Worm (Caenorhabditis elegans) whole organism, young adult: ENCODE data around the gene cyp-34A8.
A peak's percentile ranks its signal among the peaks of the same experiment; 100 is the strongest.

ENCODE experiments used
- B0261.1 ChIP-seq: sonication (generic microtip); optimal IDR thresholded peaks from 2 replicates; lab custom pipeline; 2016; ENCODE audit warnings: mild to moderate bottlenecking, missing genetic modification characterization, moderate library complexity, missing compliant biosample characterization
- F10E7.11 ChIP-seq: sonication (generic microtip); optimal IDR thresholded peaks from 2 replicates; lab custom pipeline; 2017; ENCODE audit warnings: mild to moderate bottlenecking, missing genetic modification characterization, moderate library complexity, missing compliant biosample characterization
- F57C9.4 ChIP-seq: sonication (generic microtip); optimal IDR thresholded peaks from 2 replicates; lab custom pipeline; 2017; ENCODE audit warnings: mild to moderate bottlenecking, missing genetic modification characterization, missing compliant biosample characterization
- T07F8.4 ChIP-seq: sonication (generic microtip); optimal IDR thresholded peaks from 2 replicates; lab custom pipeline; 2016; ENCODE audit warnings: mild to moderate bottlenecking, missing genetic modification characterization, moderate library complexity, missing compliant biosample characterization
- T26A5.8 ChIP-seq: sonication (generic microtip); optimal IDR thresholded peaks from 2 replicates; lab custom pipeline; 2016; ENCODE audit warnings: missing genetic modification characterization, missing compliant biosample characterization
- Y67H2A.10 ChIP-seq: fragments of 200-800 bp; sonication (Bioruptor generic); conservative IDR thresholded peaks from 2 replicates; pipeline ENCODE4 v1.3.6; 2022; ENCODE audit warnings: missing genetic modification reagents, missing genetic modification characterization, missing compliant biosample characterization
- ama-1 ChIP-seq, 3 experiments: fragments of 150-350 bp in 1 of 3; sonication (generic microtip) in 2 of 3; optimal IDR thresholded peaks; 2 replicates each; lab custom pipeline; 2014 to 2018; ENCODE audit warnings: missing biosample characterization in 2 of 3, missing genetic modification characterization in 2 of 3, missing genetic modification reagents in 2 of 3
- aptf-2 ChIP-seq: fragments of 200-800 bp; sonication (Bioruptor generic); conservative IDR thresholded peaks from 2 replicates; pipeline ENCODE4 v1.3.6; 2022; ENCODE audit warnings: missing genetic modification reagents, missing genetic modification characterization, missing compliant biosample characterization
- aptf-3 ChIP-seq: fragments of 200-800 bp; sonication (Bioruptor generic); IDR thresholded peaks from 2 replicates; pipeline ENCODE4 v1.3.6; 2022; ENCODE audit warnings: missing genetic modification characterization, missing compliant biosample characterization
- athp-1 ChIP-seq: sonication (generic microtip); optimal IDR thresholded peaks from 2 replicates; lab custom pipeline; 2017; ENCODE audit warnings: mild to moderate bottlenecking, missing genetic modification characterization, missing compliant biosample characterization
- attf-6 ChIP-seq: fragments of 200-800 bp; sonication (Bioruptor generic); IDR thresholded peaks from 2 replicates; pipeline ENCODE4 v1.3.6; 2022; ENCODE audit warnings: missing genetic modification reagents, missing genetic modification characterization, missing compliant biosample characterization
- cebp-2 ChIP-seq: fragments of 200-800 bp; sonication (Bioruptor generic); IDR thresholded peaks from 2 replicates; pipeline ENCODE4 v1.3.6; 2022; ENCODE audit warnings: missing genetic modification characterization, missing compliant biosample characterization
- ceh-100 ChIP-seq: fragments of 200-800 bp; sonication (Bioruptor generic); IDR thresholded peaks from 2 replicates; pipeline ENCODE4 v1.3.6; 2022; ENCODE audit warnings: missing genetic modification reagents, missing genetic modification characterization, missing compliant biosample characterization
- ceh-58 ChIP-seq: fragments of 200-800 bp; sonication (Bioruptor generic); IDR thresholded peaks from 2 replicates; pipeline ENCODE4 v1.3.6; 2022; ENCODE audit warnings: missing genetic modification characterization, missing compliant biosample characterization
- egl-44 ChIP-seq: fragments of 200-800 bp; sonication (Bioruptor generic); IDR thresholded peaks from 2 replicates; pipeline ENCODE4 v1.3.6; 2022; ENCODE audit warnings: missing genetic modification reagents, missing genetic modification characterization, missing compliant biosample characterization
- egrh-3 ChIP-seq: fragments of 200-800 bp; sonication (Bioruptor generic); IDR thresholded peaks from 2 replicates; pipeline ENCODE4 v1.3.6; 2022; ENCODE audit warnings: missing genetic modification reagents, missing genetic modification characterization, missing compliant biosample characterization
- hlh-12 ChIP-seq: sonication (generic microtip); optimal IDR thresholded peaks from 2 replicates; lab custom pipeline; 2016; ENCODE audit warnings: missing genetic modification characterization, missing compliant biosample characterization
- hlh-26 ChIP-seq: fragments of 200-800 bp; sonication (Bioruptor generic); conservative IDR thresholded peaks from 2 replicates; pipeline ENCODE4 v1.3.6; 2022; ENCODE audit warnings: missing genetic modification reagents, missing genetic modification characterization, missing compliant biosample characterization
- lag-1 ChIP-seq: fragments of 200-800 bp; sonication (Bioruptor generic); IDR thresholded peaks from 2 replicates; pipeline ENCODE4 v1.3.6; 2022; ENCODE audit warnings: missing genetic modification reagents, missing genetic modification characterization, missing compliant biosample characterization
- lin-26 ChIP-seq: fragments of 200-800 bp; sonication (Bioruptor generic); IDR thresholded peaks from 2 replicates; pipeline ENCODE4 v1.3.6; 2022; ENCODE audit warnings: missing genetic modification reagents, missing genetic modification characterization, missing compliant biosample characterization
- lin-35 ChIP-seq, 3 experiments: fragments of 150-350 bp in 2 of 3; sonication (generic microtip) in 1 of 3; optimal IDR thresholded peaks; 2 replicates each; lab custom pipeline; 2014 to 2018; ENCODE audit warnings: missing biosample characterization in 3 of 3, missing genetic modification characterization in 3 of 3, missing genetic modification reagents in 3 of 3
- mel-28 ChIP-seq: sonication (generic microtip); optimal IDR thresholded peaks from 2 replicates; lab custom pipeline; 2016; ENCODE audit warnings: borderline replicate concordance, mild to moderate bottlenecking, missing genetic modification characterization, missing compliant biosample characterization
- nhr-179 ChIP-seq: sonication (generic microtip); optimal IDR thresholded peaks from 2 replicates; lab custom pipeline; 2016; ENCODE audit warnings: mild to moderate bottlenecking, missing genetic modification characterization, missing compliant biosample characterization
- nhr-80 ChIP-seq: sonication (generic microtip); optimal IDR thresholded peaks from 2 replicates; lab custom pipeline; 2016; ENCODE audit warnings: missing genetic modification characterization, missing compliant biosample characterization
- pbrm-1 ChIP-seq: fragments of 200-800 bp; sonication (Bioruptor generic); IDR thresholded peaks from 2 replicates; pipeline ENCODE4 v1.3.6; 2022; ENCODE audit warnings: missing genetic modification reagents, missing genetic modification characterization, missing compliant biosample characterization
- rcor-1 ChIP-seq: fragments of 200-800 bp; sonication (Bioruptor generic); IDR thresholded peaks from 2 replicates; pipeline ENCODE4 v1.3.6; 2022; ENCODE audit warnings: missing genetic modification reagents, missing genetic modification characterization, missing compliant biosample characterization
- repo-1 ChIP-seq: sonication (generic microtip); optimal IDR thresholded peaks from 2 replicates; lab custom pipeline; 2017; ENCODE audit warnings: mild to moderate bottlenecking, missing genetic modification characterization, missing compliant biosample characterization
- rpc-1 ChIP-seq, 2 experiments: fragments of 150-350 bp in 1 of 2; sonication (generic microtip) in 1 of 2; optimal IDR thresholded peaks; 2 replicates each; lab custom pipeline; 2014 to 2018; ENCODE audit warnings: missing biosample characterization in 1 of 2, missing genetic modification characterization in 1 of 2, missing genetic modification reagents in 1 of 2, missing genotype in 1 of 2
- snpc-1.3 ChIP-seq: sonication (generic microtip); optimal IDR thresholded peaks from 2 replicates; lab custom pipeline; 2017; ENCODE audit warnings: missing genetic modification characterization, mild to moderate bottlenecking, missing compliant biosample characterization, antibody characterized with exemption, moderate library complexity, missing genotype, missing genetic modification reagents; ENCODE audit not compliant: insufficient read depth
- sptf-2 ChIP-seq: fragments of 200-800 bp; sonication (Bioruptor generic); optimal IDR thresholded peaks from 2 replicates; lab custom pipeline; 2018; ENCODE audit warnings: mild to moderate bottlenecking, missing genetic modification characterization, missing compliant biosample characterization
- tbx-9 ChIP-seq: sonication (generic microtip); optimal IDR thresholded peaks from 2 replicates; lab custom pipeline; 2016; ENCODE audit warnings: borderline replicate concordance, missing genetic modification characterization, inconsistent platforms, missing compliant biosample characterization
- xnd-1 ChIP-seq: sonication (generic microtip); optimal IDR thresholded peaks from 2 replicates; lab custom pipeline; 2016; ENCODE audit warnings: missing genotype, missing genetic modification reagents, missing genetic modification characterization, missing compliant biosample characterization
- ztf-22 ChIP-seq: fragments of 200-800 bp; sonication (Bioruptor generic); optimal IDR thresholded peaks from 2 replicates; lab custom pipeline; 2018; ENCODE audit warnings: mild to moderate bottlenecking, missing genetic modification characterization, moderate library complexity, missing compliant biosample characterization
- ztf-28 ChIP-seq: fragments of 200-800 bp; sonication (Bioruptor generic); IDR thresholded peaks from 2 replicates; pipeline ENCODE4 v1.3.6; 2022; ENCODE audit warnings: missing genetic modification reagents, missing genetic modification characterization, missing compliant biosample characterization
- ztf-3 ChIP-seq: fragments of 200-800 bp; sonication (Bioruptor generic); optimal IDR thresholded peaks from 2 replicates; lab custom pipeline; 2018; ENCODE audit warnings: mild to moderate bottlenecking, missing genetic modification characterization, missing compliant biosample characterization

cyp-34A8 gene

ce11 chrV:3967762-3968161 lies at the start of gene cyp-34A8:
Gene cyp-34A8 (minus strand): TSS chrV:3967823.
- TF ChIP-seq nhr-80 (peak; percentile 20), T07F8.4 (no peak)

ce11 chrV:4016780-4017179 lies 49.2 kb upstream of the cyp-34A8 start, which contains the start of gene srw-89:
Gene srw-89 (plus strand): TSS chrV:4017080.
- no peak for TF ChIP-seq snpc-1.3
- no peak for TF ChIP-seq rpc-1 (optimal IDR thresholded peaks at IDR 0.05; lab: Kevin White, UChicago)
- no peak for TF ChIP-seq rpc-1 (tag; optimal IDR thresholded peaks at IDR 0.05; lab: Kevin White, UChicago)
- TF ChIP-seq xnd-1 (tag; lab: Kevin White, UChicago) = no peak
- TF ChIP-seq lin-26 (GFP tag; lab: Robert Waterston, UW) = no peak
- no peak for TF ChIP-seq F57C9.4 (tag; lab: Kevin White, UChicago)

ce11 chrV:4010170-4010569 lies 42.5 kb upstream of the cyp-34A8 start, which contains the start of gene srh-4:
Gene srh-4 (plus strand): TSS chrV:4010470.
- no peak for TF ChIP-seq xnd-1 (tag; lab: Kevin White, UChicago)
- no peak for TF ChIP-seq pbrm-1 (GFP tag; lab: Robert Waterston, UW)
- TF ChIP-seq egrh-3 (GFP tag; lab: Robert Waterston, UW) = no peak
- no peak for TF ChIP-seq tbx-9 (tag; lab: Kevin White, UChicago)
- no peak for TF ChIP-seq Y67H2A.10 (GFP tag; lab: Robert Waterston, UW)
- TF ChIP-seq egl-44 (GFP tag; lab: Robert Waterston, UW) = no peak
- no peak for TF ChIP-seq ztf-22 (GFP tag; lab: Kevin White, UChicago)
- no peak for TF ChIP-seq ztf-3 (GFP tag; lab: Kevin White, UChicago)
- no peak for TF ChIP-seq ceh-58 (GFP tag; lab: Robert Waterston, UW)
- no peak for TF ChIP-seq nhr-179 (tag; lab: Kevin White, UChicago)
- TF ChIP-seq hlh-26 (GFP tag; lab: Robert Waterston, UW) = no peak
- no peak for TF ChIP-seq lag-1 (GFP tag; lab: Robert Waterston, UW)
- no peak for TF ChIP-seq aptf-2 (GFP tag; lab: Robert Waterston, UW)
- TF ChIP-seq F10E7.11 (tag; lab: Kevin White, UChicago) = no peak
- TF ChIP-seq cebp-2 (GFP tag; lab: Robert Waterston, UW) = no peak
- no peak for TF ChIP-seq rcor-1 (GFP tag; lab: Robert Waterston, UW)
- no peak for TF ChIP-seq B0261.1

ce11 chrV:4007927-4008326 lies 40.3 kb upstream of the cyp-34A8 start, which contains the start of gene srh-7:
Gene srh-7 (plus strand): TSS chrV:4008227.
- TF ChIP-seq mel-28 (tag; lab: Kevin White, UChicago) (no peak), ztf-28 (GFP tag; lab: Robert Waterston, UW) (no peak), athp-1 (tag; lab: Kevin White, UChicago) (no peak), repo-1 (tag; lab: Kevin White, UChicago) (no peak), ama-1 (optimal IDR thresholded peaks at IDR 0.05; lab: Kevin White, UChicago) (no peak), ama-1 (GFP tag; optimal IDR thresholded peaks at IDR 0.05; lab: Kevin White, UChicago) (no peak), hlh-12 (tag; lab: Kevin White, UChicago) (no peak), ceh-100 (GFP tag; lab: Robert Waterston, UW) (no peak), aptf-3 (GFP tag; lab: Robert Waterston, UW) (no peak), sptf-2 (GFP tag; lab: Kevin White, UChicago) (no peak), lin-35 (GFP tag; optimal IDR thresholded peaks at IDR 0.05; lab: Kevin White, UChicago) (no peak), T26A5.8 (tag; lab: Kevin White, UChicago) (no peak), attf-6 (GFP tag; lab: Robert Waterston, UW) (no peak)
